Worm (Caenorhabditis elegans): ENCODE results near the gene F54D5.4.

DNA sequence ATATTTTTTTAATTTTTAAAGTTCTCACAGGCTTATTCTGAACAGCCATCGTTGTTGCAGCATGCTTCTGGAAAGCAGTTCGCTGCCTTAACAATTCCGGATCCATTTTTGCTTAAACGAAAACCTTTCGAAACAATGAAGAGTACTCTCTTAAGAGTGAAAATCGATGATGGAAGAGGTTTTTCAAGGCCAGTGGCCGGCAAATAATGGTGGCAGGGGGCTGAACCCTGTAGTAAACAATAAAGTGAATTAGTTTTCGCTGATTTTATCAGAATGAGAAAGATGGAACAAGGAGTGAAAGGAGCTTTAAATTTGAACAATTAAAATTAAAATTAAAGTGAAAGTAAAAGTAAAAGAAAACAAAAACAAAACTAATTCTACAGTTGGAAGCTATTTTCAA lies 27.2 kb upstream of the F54D5.4 start, which contains the start of gene gtf-2E2:
- TF ChIP-seq flt-1 (GFP tag; IDR thresholded peaks at IDR 0.05) (no peak), tab-1 (GFP tag; IDR thresholded peaks at IDR 0.05) (no peak), med-1 (GFP tag; optimal IDR thresholded peaks at IDR 0.05; ENCODE audit: insufficient read depth) (no peak), cog-1 (tag; optimal IDR thresholded peaks at IDR 0.05) (no peak)

All from whole organism, midembryonic.